Fruit fly (Drosophila melanogaster) whole organism, embryonic: ENCODE results near the gene sick.

Experiments
- Ada2b ChIP-seq: fragments of 200-800 bp; sonication (Bioruptor generic); IDR thresholded peaks from 2 replicates; pipeline ENCODE4 v1.3.6; 2022; ENCODE audit warnings: missing biosample characterization, missing genetic modification characterization
- Asciz ChIP-seq: fragments of 200-800 bp; sonication (Bioruptor generic); optimal IDR thresholded peaks from 2 replicates; lab custom pipeline; 2017; ENCODE audit warnings: missing biosample characterization, mild to moderate bottlenecking, missing genetic modification characterization, missing genetic modification reagents
- Awh ChIP-seq: fragments of 200-800 bp; sonication (Bioruptor generic); IDR thresholded peaks from 2 replicates; pipeline ENCODE4, ENCODE4 v1.3.6; 2022; ENCODE audit warnings: missing biosample characterization, missing genetic modification characterization
- CG10147 ChIP-seq: fragments of 200-800 bp; sonication (Bioruptor generic); optimal IDR thresholded peaks from 2 replicates; lab custom pipeline; 2019; ENCODE audit warnings: missing biosample characterization, mild to moderate bottlenecking, missing genetic modification characterization, moderate library complexity
- CG11398 ChIP-seq: fragments of 200-800 bp; sonication (Bioruptor generic); optimal IDR thresholded peaks from 2 replicates; lab custom pipeline; 2016; ENCODE audit warnings: missing biosample characterization, missing genetic modification characterization
- CG12391 ChIP-seq: fragments of 200-800 bp; sonication (Bioruptor generic); optimal IDR thresholded peaks from 3 replicates; lab custom pipeline; 2018; ENCODE audit warnings: missing biosample characterization, mild to moderate bottlenecking, missing genetic modification characterization, moderate library complexity
- CG13775 ChIP-seq: fragments of 200-800 bp; sonication (Bioruptor generic); optimal IDR thresholded peaks from 3 replicates; lab custom pipeline; 2017; ENCODE audit warnings: missing biosample characterization, mild to moderate bottlenecking, missing genetic modification characterization
- CG14667 ChIP-seq: fragments of 200-800 bp; sonication (Bioruptor generic); IDR thresholded peaks from 2 replicates; pipeline ENCODE4 v1.3.6; 2022; ENCODE audit warnings: missing biosample characterization, missing genetic modification characterization
- CG1602 ChIP-seq: fragments of 200-800 bp; sonication (Bioruptor generic); optimal IDR thresholded peaks from 3 replicates; lab custom pipeline; 2016; ENCODE audit warnings: missing biosample characterization, missing genetic modification characterization
- CG1647 ChIP-seq: fragments of 200-800 bp; sonication (Bioruptor generic); optimal IDR thresholded peaks from 3 replicates; lab custom pipeline; 2016; ENCODE audit warnings: missing biosample characterization, missing genetic modification characterization
- CG2202 ChIP-seq: fragments of 200-800 bp; sonication (Bioruptor generic); optimal IDR thresholded peaks from 2 replicates; lab custom pipeline; 2018; ENCODE audit warnings: missing biosample characterization, mild to moderate bottlenecking, missing genetic modification characterization
- CG2875 ChIP-seq: fragments of 200-800 bp; sonication (Bioruptor generic); optimal IDR thresholded peaks from 2 replicates; lab custom pipeline; 2017; ENCODE audit warnings: missing biosample characterization, mild to moderate bottlenecking, missing genetic modification characterization, missing genetic modification reagents
- CG3847 ChIP-seq: fragments of 200-800 bp; sonication (Bioruptor generic); IDR thresholded peaks from 2 replicates; pipeline ENCODE4 v1.3.6; 2022; ENCODE audit warnings: missing biosample characterization, missing genetic modification characterization
- CG4617 ChIP-seq: fragments of 200-800 bp; sonication (Bioruptor generic); optimal IDR thresholded peaks from 3 replicates; lab custom pipeline; 2016; ENCODE audit warnings: missing biosample characterization, missing genetic modification characterization, borderline replicate concordance
- CG6765 ChIP-seq: fragments of 200-800 bp; sonication (Bioruptor generic); optimal IDR thresholded peaks from 3 replicates; lab custom pipeline; 2017; ENCODE audit warnings: missing biosample characterization, mild to moderate bottlenecking, missing genetic modification characterization
- CG7556 ChIP-seq: fragments of 200-800 bp; sonication (Bioruptor generic); optimal IDR thresholded peaks from 2 replicates; lab custom pipeline; 2017; ENCODE audit warnings: missing biosample characterization, mild to moderate bottlenecking, missing genetic modification characterization
- CG7786 ChIP-seq: fragments of 200-800 bp; sonication (Bioruptor generic); optimal IDR thresholded peaks from 2 replicates; lab custom pipeline; 2016; ENCODE audit warnings: missing biosample characterization, missing genetic modification characterization
- CG8924 ChIP-seq: fragments of 200-800 bp; optimal IDR thresholded peaks from 3 replicates; lab custom pipeline; 2019; ENCODE audit warnings: missing biosample characterization, mild to moderate bottlenecking, missing genetic modification characterization, moderate library complexity
- CHES-1-like ChIP-seq: fragments of 200-800 bp; sonication (Bioruptor generic); optimal IDR thresholded peaks from 2 replicates; lab custom pipeline; 2016; ENCODE audit warnings: missing biosample characterization, missing genetic modification characterization
- D19B ChIP-seq: fragments of 200-800 bp; sonication (Bioruptor generic); optimal IDR thresholded peaks from 2 replicates; lab custom pipeline; 2017; ENCODE audit warnings: missing biosample characterization, mild to moderate bottlenecking, missing genetic modification characterization
- Dbx ChIP-seq: fragments of 200-800 bp; sonication (Bioruptor generic); IDR thresholded peaks from 3 replicates; pipeline ENCODE4 v1.3.6; 2022; ENCODE audit warnings: missing biosample characterization, missing genetic modification characterization
- Deaf1 ChIP-seq: fragments of 200-800 bp; optimal IDR thresholded peaks from 3 replicates; lab custom pipeline; 2019; ENCODE audit warnings: missing biosample characterization, mild to moderate bottlenecking, missing genetic modification characterization, moderate library complexity
- Dek ChIP-seq: fragments of 200-800 bp; sonication (Bioruptor generic); optimal IDR thresholded peaks from 3 replicates; lab custom pipeline; 2019; ENCODE audit warnings: missing biosample characterization, mild to moderate bottlenecking, missing genetic modification characterization, moderate library complexity
- HHEX ChIP-seq: fragments of 200-800 bp; sonication (Bioruptor generic); optimal IDR thresholded peaks from 3 replicates; lab custom pipeline; 2017; ENCODE audit warnings: missing biosample characterization, mild to moderate bottlenecking, missing genetic modification characterization, missing genetic modification reagents
- Hr3 ChIP-seq: fragments of 200-800 bp; sonication (Bioruptor generic); optimal IDR thresholded peaks from 3 replicates; lab custom pipeline; 2016; ENCODE audit warnings: missing biosample characterization, missing genetic modification characterization
- Hr78 ChIP-seq, 2 experiments: fragments of 200-800 bp in 1 of 2; fragments of >200 bp in 1 of 2; sonication (Bioruptor generic) in 1 of 2; optimal IDR thresholded peaks; 2 replicates each; lab custom pipeline; 2017 to 2019; ENCODE audit warnings: missing biosample characterization in 2 of 2, missing genetic modification characterization in 2 of 2, mild to moderate bottlenecking in 1 of 2, moderate library complexity in 1 of 2
- MTF-1 ChIP-seq: fragments of 200-800 bp; sonication (Bioruptor generic); optimal IDR thresholded peaks from 2 replicates; lab custom pipeline; 2018; ENCODE audit warnings: missing biosample characterization, mild to moderate bottlenecking, missing genetic modification characterization, borderline replicate concordance
- Neu2 ChIP-seq: fragments of 200-800 bp; sonication (Bioruptor generic); optimal IDR thresholded peaks from 3 replicates; lab custom pipeline; 2016; ENCODE audit warnings: missing biosample characterization, missing genetic modification characterization, borderline replicate concordance
- Nf-YA ChIP-seq: fragments of 200-800 bp; sonication (Bioruptor generic); IDR thresholded peaks from 2 replicates; pipeline ENCODE4 v1.3.6; 2022; ENCODE audit warnings: missing biosample characterization, missing genetic modification characterization
- Scr ChIP-seq: fragments of 200-800 bp; sonication (Bioruptor generic); IDR thresholded peaks from 2 replicates; pipeline ENCODE4 v1.3.6; 2022; ENCODE audit warnings: missing biosample characterization, missing genetic modification characterization; ENCODE audit not compliant: partially characterized antibody
- Trl ChIP-seq, 3 experiments: fragments of >200 bp in 2 of 3; fragments of 200-800 bp in 1 of 3; sonication (Bioruptor generic) in 1 of 3; optimal IDR thresholded peaks; 2 replicates in 1 of 3; 3 replicates in 2 of 3; lab custom pipeline; 2016 to 2017; ENCODE audit warnings: missing biosample characterization in 1 of 3, missing genetic modification characterization in 1 of 3
- cas ChIP-seq: fragments of 200-800 bp; sonication (Bioruptor generic); IDR thresholded peaks from 2 replicates; pipeline ENCODE4 v1.3.6; 2022; ENCODE audit warnings: missing biosample characterization, missing genetic modification characterization
- cwo ChIP-seq: fragments of 200-800 bp; sonication (Bioruptor generic); optimal IDR thresholded peaks from 3 replicates; lab custom pipeline; 2017; ENCODE audit warnings: missing biosample characterization, missing genetic modification characterization, mild to moderate bottlenecking, moderate library complexity, missing genetic modification reagents
- dm ChIP-seq: fragments of 200-800 bp; sonication (Bioruptor generic); optimal IDR thresholded peaks from 3 replicates; lab custom pipeline; 2016; ENCODE audit warnings: missing biosample characterization, missing genetic modification characterization
- emc ChIP-seq: fragments of 200-800 bp; sonication (Bioruptor generic); optimal IDR thresholded peaks from 2 replicates; lab custom pipeline; 2016; ENCODE audit warnings: missing biosample characterization, missing genetic modification characterization
- gcm2 ChIP-seq: fragments of 200-800 bp; sonication (Bioruptor generic); optimal IDR thresholded peaks from 2 replicates; lab custom pipeline; 2016; ENCODE audit warnings: missing biosample characterization, missing genetic modification characterization
- gt ChIP-seq: fragments of 200-800 bp; sonication (Bioruptor generic); IDR thresholded peaks from 2 replicates; pipeline ENCODE4 v1.3.6; 2022; ENCODE audit warnings: missing biosample characterization, missing genetic modification characterization
- ham ChIP-seq: fragments of 200-800 bp; sonication (Bioruptor generic); IDR thresholded peaks from 2 replicates; pipeline ENCODE4 v1.3.6; 2022; ENCODE audit warnings: missing biosample characterization, missing genetic modification characterization
- hkb ChIP-seq, 2 experiments: fragments of 200-800 bp in 1 of 2; fragments of >200 bp in 1 of 2; sonication (Bioruptor generic) in 1 of 2; IDR thresholded peaks in 1 of 2; optimal IDR thresholded peaks in 1 of 2; 2 replicates each; pipeline versions ENCODE4 v1.3.6 to Lab custom; 2017 to 2022; ENCODE audit warnings: missing biosample characterization in 1 of 2, missing genetic modification characterization in 1 of 2
- lmd ChIP-seq: fragments of 200-800 bp; sonication (Bioruptor generic); IDR thresholded peaks from 2 replicates; pipeline ENCODE4 v1.3.6; 2022; ENCODE audit warnings: missing biosample characterization, missing genetic modification characterization
- lov ChIP-seq, 2 experiments: fragments of 200-800 bp in 1 of 2; fragments of >200 bp in 1 of 2; sonication (Bioruptor generic) in 1 of 2; IDR thresholded peaks in 1 of 2; optimal IDR thresholded peaks in 1 of 2; 2 replicates in 1 of 2; 3 replicates in 1 of 2; pipeline versions ENCODE4 v1.3.6 to Lab custom; 2017 to 2022; ENCODE audit warnings: missing biosample characterization in 1 of 2, missing genetic modification characterization in 1 of 2
- nerfin-2 ChIP-seq: fragments of 200-800 bp; sonication (Bioruptor generic); IDR thresholded peaks from 2 replicates; pipeline ENCODE4 v1.3.6; 2022; ENCODE audit warnings: missing biosample characterization, missing genetic modification characterization; ENCODE audit not compliant: partially characterized antibody
- nmo ChIP-seq: fragments of 200-800 bp; sonication (Bioruptor generic); optimal IDR thresholded peaks from 2 replicates; lab custom pipeline; 2018; ENCODE audit warnings: missing biosample characterization, mild to moderate bottlenecking, missing genetic modification characterization, moderate library complexity
- onecut ChIP-seq: fragments of 200-800 bp; sonication (Bioruptor generic); IDR thresholded peaks from 2 replicates; pipeline ENCODE4 v1.3.6; 2022; ENCODE audit warnings: missing biosample characterization, missing genetic modification characterization
- prd ChIP-seq, 3 experiments: fragments of >200 bp in 2 of 3; fragments of 200-800 bp in 1 of 3; sonication (Bioruptor generic) in 1 of 3; optimal IDR thresholded peaks in 2 of 3; IDR thresholded peaks in 1 of 3; 2 replicates in 2 of 3; 3 replicates in 1 of 3; pipeline versions ENCODE4 v1.3.6 to Lab custom; 2017 to 2022; ENCODE audit warnings: missing biosample characterization in 1 of 3, missing genetic modification characterization in 1 of 3
- row ChIP-seq: fragments of 200-800 bp; sonication (Bioruptor generic); IDR thresholded peaks from 3 replicates; pipeline ENCODE4 v1.3.6; 2022; ENCODE audit warnings: missing biosample characterization, missing genetic modification characterization

sick gene

DNA sequence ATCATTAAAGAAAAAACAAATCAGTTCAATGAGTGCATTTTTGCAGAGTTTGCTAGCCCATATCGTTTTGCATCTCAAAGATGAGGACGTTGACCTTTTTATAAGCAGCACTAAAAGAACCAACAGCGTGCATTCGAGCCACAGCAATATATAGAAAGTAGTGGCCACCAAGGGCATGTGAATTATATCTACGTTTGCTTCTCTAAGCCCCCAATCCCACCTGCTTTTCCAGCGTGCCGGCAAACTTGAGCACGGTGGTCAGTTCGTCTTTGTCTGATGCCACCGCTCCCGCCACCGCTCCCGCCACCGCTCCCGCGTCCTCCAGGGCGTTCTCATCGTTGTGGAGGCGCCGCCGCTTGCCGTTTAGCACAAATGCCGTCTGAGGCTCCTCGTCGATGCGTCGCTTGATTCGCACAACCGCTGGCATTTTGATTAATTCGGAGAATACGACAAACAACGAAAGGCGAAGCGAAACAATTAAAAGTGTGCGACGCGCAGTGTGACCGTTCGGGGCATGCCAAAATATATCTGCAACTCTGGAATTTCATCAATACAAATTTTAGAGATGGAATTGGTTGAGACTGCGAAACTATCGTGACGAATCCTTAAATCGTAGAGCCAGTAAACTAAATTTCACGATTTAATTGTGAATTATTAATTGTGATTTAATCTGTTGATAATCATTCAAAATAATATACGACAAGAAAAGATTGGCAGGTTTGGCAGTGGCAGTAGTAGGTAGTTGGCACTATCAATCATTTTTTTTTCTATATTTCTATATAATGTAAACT, 650 bp upstream of the sick start (continued):
- peak; percentile 39 for TF ChIP-seq Deaf1
- TF ChIP-seq cas, result no peak
- peak; percentile 64 for TF ChIP-seq nmo (GFP tag; lab: Kevin White, UChicago)
- TF ChIP-seq CG1647 (GFP tag; lab: Kevin White, UChicago), result no peak
- TF ChIP-seq Dek (tag; lab: Kevin White, UChicago), result peak; percentile 35
- TF ChIP-seq dm (GFP tag; lab: Kevin White, UChicago), result peak; percentile 44
- no peak for TF ChIP-seq Awh (GFP tag; lab: Robert Waterston, UW)
- TF ChIP-seq CG3847 (GFP tag; lab: Robert Waterston, UW), result peak; percentile 64
- TF ChIP-seq Scr, result peak; percentile 87
- TF ChIP-seq hkb (optimal IDR thresholded peaks at IDR 0.05; lab: Kevin White, UChicago), result no peak
- no peak; the same call in 1 of the 2 replicates for TF ChIP-seq hkb (GFP tag; IDR thresholded peaks at IDR 0.05; lab: Robert Waterston, UW)
- TF ChIP-seq Asciz, result no peak
- peak; percentile 51 for TF ChIP-seq CG8924 (tag; lab: Kevin White, UChicago)
- TF ChIP-seq lov (optimal IDR thresholded peaks at IDR 0.05; lab: Kevin White, UChicago), result no peak
- no peak for TF ChIP-seq lov (GFP tag; IDR thresholded peaks at IDR 0.05; lab: Robert Waterston, UW)
- no peak for TF ChIP-seq Hr78 (GFP tag; optimal IDR thresholded peaks at IDR 0.05; lab: Kevin White, UChicago)
- no peak for TF ChIP-seq D19B (GFP tag; lab: Kevin White, UChicago)
- TF ChIP-seq Nf-YA (GFP tag; lab: Robert Waterston, UW), result no peak
- peak; percentile 50 for TF ChIP-seq CG7556 (GFP tag; lab: Kevin White, UChicago)
- TF ChIP-seq CG13775 (GFP tag; lab: Kevin White, UChicago), result peak; percentile 57
- TF ChIP-seq CG1602 (GFP tag; lab: Kevin White, UChicago), result no peak
- TF ChIP-seq CG10147 (GFP tag; lab: Kevin White, UChicago), result peak; percentile 54
- peak; percentile 27; the same call in 1 of the 3 replicates for TF ChIP-seq Dbx
- no peak for TF ChIP-seq Neu2
- no peak for TF ChIP-seq cwo
- no peak for TF ChIP-seq ham (GFP tag; lab: Robert Waterston, UW)
- TF ChIP-seq CG11398 (GFP tag; lab: Kevin White, UChicago), result no peak
- no peak for TF ChIP-seq prd (optimal IDR thresholded peaks at IDR 0.05; lab: Kevin White, UChicago)
- peak; percentile 62; the same call in 2 of the 3 replicates for TF ChIP-seq prd (GFP tag; IDR thresholded peaks at IDR 0.05; lab: Robert Waterston, UW)
- TF ChIP-seq CG2202 (tag; lab: Kevin White, UChicago), result no peak
- TF ChIP-seq Hr3 (GFP tag; lab: Kevin White, UChicago), result peak; percentile 50
- no peak for TF ChIP-seq MTF-1
- TF ChIP-seq CG2875, result no peak
- no peak for TF ChIP-seq HHEX
- TF ChIP-seq CG7786, result peak; percentile 46
- peak; percentile 75 for TF ChIP-seq CHES-1-like (GFP tag; lab: Kevin White, UChicago)
- TF ChIP-seq CG4617 (GFP tag; lab: Kevin White, UChicago), result peak; percentile 82
- TF ChIP-seq onecut (GFP tag; lab: Robert Waterston, UW), result 0 out of 2 replicates have a peak, but pooled peaks have one; percentile 51
- peak; percentile 88 for TF ChIP-seq row (GFP tag; lab: Robert Waterston, UW)
- TF ChIP-seq CG14667 (GFP tag; lab: Robert Waterston, UW), result no peak
- TF ChIP-seq nerfin-2 (GFP tag; lab: Robert Waterston, UW), result 0 out of 2 replicates have a peak, but pooled peaks have one; percentile 8
- TF ChIP-seq Ada2b (GFP tag; lab: Robert Waterston, UW), result no peak
- peak; percentile 44; the same call in 1 of the 2 replicates for TF ChIP-seq lmd (GFP tag; lab: Robert Waterston, UW)
- peak; percentile 77 for TF ChIP-seq CG12391 (tag; lab: Kevin White, UChicago)
- TF ChIP-seq emc, result no peak
- TF ChIP-seq gcm2 (GFP tag; lab: Kevin White, UChicago), result no peak
- TF ChIP-seq CG6765 (GFP tag; lab: Kevin White, UChicago), result no peak
- TF ChIP-seq Trl (optimal IDR thresholded peaks at IDR 0.05; lab: Kevin White, UChicago), result no peak
- TF ChIP-seq Trl (GFP tag; optimal IDR thresholded peaks at IDR 0.05; lab: Kevin White, UChicago), result peak; percentile 58
- TF ChIP-seq gt (GFP tag; lab: Robert Waterston, UW), result no peak
